Worm (Caenorhabditis elegans): ENCODE results near the gene T02H6.9.

The T02H6.9 gene

ce11 chrII:674116-674515, 4.6 kb upstream of the T02H6.9 start, which contains the start of gene Y39F10C.3:
Gene Y39F10C.3 (plus strand): TSS chrII:674416.
- TF ChIP-seq tag-97 (GFP tag; IDR thresholded peaks at IDR 0.05) = no peak
- no peak for TF ChIP-seq ama-1 (optimal IDR thresholded peaks at IDR 0.05)
- TF ChIP-seq snpc-4 (tag; optimal IDR thresholded peaks at IDR 0.05) = no peak
- TF ChIP-seq unc-130 (GFP tag; optimal IDR thresholded peaks at IDR 0.05) = no peak
- no peak for TF ChIP-seq pha-4 (GFP tag; IDR thresholded peaks at IDR 0.05)
- no peak for TF ChIP-seq pha-4 (tag; optimal IDR thresholded peaks at IDR 0.05)
- peak in 1 of 2 experiments; percentile 66 for TF ChIP-seq unc-62 (GFP tag; optimal IDR thresholded peaks at IDR 0.05 in 1 of 2)
- TF ChIP-seq unc-62 (tag; optimal IDR thresholded peaks at IDR 0.05) = no peak
- TF ChIP-seq fkh-10 (GFP tag; optimal IDR thresholded peaks at IDR 0.05) = no peak
- TF ChIP-seq lir-3 (tag; optimal IDR thresholded peaks at IDR 0.05) = no peak

- TF ChIP-seq zfp-3 (GFP tag; conservative IDR thresholded peaks at IDR 0.05) = no peak
- TF ChIP-seq hmg-1.1 (GFP tag; IDR thresholded peaks at IDR 0.05) = no peak
- TF ChIP-seq lin-39 (tag; optimal IDR thresholded peaks at IDR 0.05) = no peak
- TF ChIP-seq Y75B8A.6 (GFP tag; IDR thresholded peaks at IDR 0.05) = no peak
- TF ChIP-seq gei-8 (GFP tag; optimal IDR thresholded peaks at IDR 0.05) = no peak
- no peak for TF ChIP-seq zfp-2 (tag; optimal IDR thresholded peaks at IDR 0.05)
- TF ChIP-seq nhr-25 (tag; optimal IDR thresholded peaks at IDR 0.05; ENCODE audit: borderline replicate concordance, insufficient read depth) = no peak
- no peak for TF ChIP-seq hlh-11 (tag; optimal IDR thresholded peaks at IDR 0.05)
- TF ChIP-seq ZK546.5 (tag; optimal IDR thresholded peaks at IDR 0.05) = no peak
- TF ChIP-seq zag-1 (tag; optimal IDR thresholded peaks at IDR 0.05) = no peak
- TF ChIP-seq dve-1 (tag; optimal IDR thresholded peaks at IDR 0.05; ENCODE audit: insufficient read depth) = no peak
Measured at ce11 chrII:675303-675702, 3.4 kb upstream of the T02H6.9 start, which contains the start of gene Y39F10C.1. Gene Y39F10C.1 (plus strand): TSS chrII:675603.

DNA sequence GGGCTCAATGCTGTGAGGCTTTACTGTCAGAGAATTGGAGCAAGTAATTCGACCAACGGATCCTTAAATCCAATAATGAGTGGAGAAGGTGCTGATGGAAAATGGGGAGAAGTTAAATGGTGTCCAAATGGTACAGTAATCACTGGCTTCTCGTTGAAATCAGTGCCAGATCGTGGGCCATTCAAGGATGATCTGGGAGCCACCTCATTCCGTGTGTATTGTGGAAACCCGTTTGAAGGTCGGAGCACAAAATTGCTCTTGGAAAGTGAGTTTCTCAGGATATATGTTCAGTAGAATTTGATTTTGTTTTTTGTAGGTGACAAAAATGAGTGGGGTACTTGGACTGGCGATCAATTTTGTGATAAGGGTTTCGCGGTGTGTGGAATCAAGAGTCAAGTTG, 2.9 kb upstream of the T02H6.9 start:
- TF ChIP-seq lin-15B (tag; optimal IDR thresholded peaks at IDR 0.05) = no peak
- peak in 1 of 2 experiments; percentile 93 for TF ChIP-seq unc-62 (GFP tag; optimal IDR thresholded peaks at IDR 0.05 in 1 of 2)
- TF ChIP-seq unc-62 (tag; optimal IDR thresholded peaks at IDR 0.05) = no peak
- TF ChIP-seq nhr-77 (tag; optimal IDR thresholded peaks at IDR 0.05) = no peak

- TF ChIP-seq D1046.2 (GFP tag; IDR thresholded peaks at IDR 0.05) (no peak), R02D3.7 (tag; optimal IDR thresholded peaks at IDR 0.05) (no peak), daf-12 (tag; optimal IDR thresholded peaks at IDR 0.05) (no peak), spr-3 (GFP tag; optimal IDR thresholded peaks at IDR 0.05) (no peak), dmd-9 (GFP tag; IDR thresholded peaks at IDR 0.05) (no peak), ZK337.2 (GFP tag; IDR thresholded peaks at IDR 0.05) (no peak), sdz-12 (GFP tag; optimal IDR thresholded peaks at IDR 0.05) (no peak), lim-7 (GFP tag; IDR thresholded peaks at IDR 0.05) (no peak), egl-43 (GFP tag; IDR thresholded peaks at IDR 0.05) (no peak), ceh-20 (GFP tag; IDR thresholded peaks at IDR 0.05) (no peak), T20F7.1 (GFP tag; optimal IDR thresholded peaks at IDR 0.05) (no peak), zag-1 (tag; optimal IDR thresholded peaks at IDR 0.05) (no peak)
Measured at ce11 chrII:680612-681011, 1.9 kb downstream of the T02H6.9 start, which contains the start of the genes T02H6.10 and T02H6.8. Gene T02H6.10 (minus strand): TSS chrII:680712. Gene T02H6.8 (plus strand): TSS chrII:680832.

DNA sequence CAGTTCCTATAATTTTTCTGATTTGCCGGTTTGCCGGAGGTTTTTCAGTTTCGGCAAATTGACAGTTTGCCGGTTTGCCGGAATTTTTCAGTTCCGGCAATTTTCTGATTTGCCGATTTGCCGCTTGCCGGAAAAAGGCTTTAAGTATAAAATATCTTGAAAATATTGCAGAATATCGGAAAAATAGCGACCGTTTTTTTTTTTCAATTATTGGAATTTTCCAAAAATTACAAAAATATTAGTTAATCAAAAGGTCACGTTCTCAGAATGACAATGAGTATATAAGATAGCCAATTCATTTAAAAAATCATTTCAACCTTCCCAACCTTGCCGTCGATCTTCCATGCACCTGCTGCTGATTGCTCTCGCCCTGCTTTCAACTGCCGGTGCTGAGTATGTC, 3.6 kb downstream of the T02H6.9 start, which contains the start of gene T02H6.7:
TSS of gene T02H6.7 (plus strand) at position 301 of the 400 bp plus-strand sequence.
- TF ChIP-seq tag-97 (GFP tag; IDR thresholded peaks at IDR 0.05) (no peak), lim-7 (GFP tag; IDR thresholded peaks at IDR 0.05) (no peak), ceh-20 (GFP tag; IDR thresholded peaks at IDR 0.05) (no peak), F37D6.2 (tag; optimal IDR thresholded peaks at IDR 0.05) (no peak), ceh-82 (tag; optimal IDR thresholded peaks at IDR 0.05) (no peak), T20F7.1 (GFP tag; optimal IDR thresholded peaks at IDR 0.05) (no peak), snpc-4 (tag; optimal IDR thresholded peaks at IDR 0.05) (no peak), fkh-10 (GFP tag; optimal IDR thresholded peaks at IDR 0.05) (no peak), tra-1 (GFP tag; IDR thresholded peaks at IDR 0.05) (no peak)
